Fruit fly (Drosophila melanogaster) whole organism, wandering third instar larva: ENCODE data around the gene RpL34a.

Experiments
- lola ChIP-seq: fragments of >200 bp; optimal IDR thresholded peaks from 2 replicates; lab custom pipeline; 2017; ENCODE audit warnings: missing biosample characterization, missing genetic modification characterization
- tai ChIP-seq: sonication (Bioruptor generic); optimal IDR thresholded peaks from 2 replicates; lab custom pipeline; 2016; ENCODE audit warnings: missing biosample characterization, missing genetic modification characterization
- usp ChIP-seq: fragments of >200 bp; optimal IDR thresholded peaks from 2 replicates; lab custom pipeline; 2017; ENCODE audit warnings: missing biosample characterization, missing genetic modification characterization

DNA sequence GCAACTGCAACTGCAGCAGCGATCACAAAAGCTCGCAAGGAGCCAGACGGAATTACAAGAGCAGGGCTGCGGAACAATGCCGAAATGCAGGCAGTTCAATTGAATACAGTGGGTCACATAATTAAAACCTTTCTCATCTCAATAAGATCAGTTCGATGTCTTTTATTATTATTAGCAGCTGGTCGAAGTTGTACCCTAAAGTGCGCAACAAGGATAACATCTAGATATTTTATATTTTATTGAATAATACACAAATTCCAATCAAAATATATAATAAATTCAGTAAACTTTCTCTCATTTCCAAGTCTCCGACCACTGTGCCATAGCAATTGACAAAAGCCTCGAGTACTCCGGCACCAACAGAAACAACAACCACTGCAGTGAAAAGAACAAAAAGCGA lies 9.1 kb upstream of the RpL34a start:
- TF ChIP-seq usp = no peak
- no peak for TF ChIP-seq tai
- TF ChIP-seq lola (GFP tag; lab: Kevin White, UChicago) = no peak
